Worm (Caenorhabditis elegans): ENCODE results near the gene dec-7.

- TF ChIP-seq mdl-1 (tag; optimal IDR thresholded peaks at IDR 0.05) = no peak
- TF ChIP-seq aly-2 (tag; optimal IDR thresholded peaks at IDR 0.05) = no peak
- no peak for TF ChIP-seq nhr-23 (tag; optimal IDR thresholded peaks at IDR 0.05)
- no peak for TF ChIP-seq fos-1 (tag; optimal IDR thresholded peaks at IDR 0.05)
- no peak for TF ChIP-seq snpc-4 (tag; optimal IDR thresholded peaks at IDR 0.05)
- TF ChIP-seq nhr-77 (tag; optimal IDR thresholded peaks at IDR 0.05) = no peak
Measured at ce11 chrIII:9907574-9907973, 24.6 kb upstream of the dec-7 start.

Measured in whole organism, L2 larva.